Worm (Caenorhabditis elegans): ENCODE measurements around the gene str-166.

The str-166 gene

DNA sequence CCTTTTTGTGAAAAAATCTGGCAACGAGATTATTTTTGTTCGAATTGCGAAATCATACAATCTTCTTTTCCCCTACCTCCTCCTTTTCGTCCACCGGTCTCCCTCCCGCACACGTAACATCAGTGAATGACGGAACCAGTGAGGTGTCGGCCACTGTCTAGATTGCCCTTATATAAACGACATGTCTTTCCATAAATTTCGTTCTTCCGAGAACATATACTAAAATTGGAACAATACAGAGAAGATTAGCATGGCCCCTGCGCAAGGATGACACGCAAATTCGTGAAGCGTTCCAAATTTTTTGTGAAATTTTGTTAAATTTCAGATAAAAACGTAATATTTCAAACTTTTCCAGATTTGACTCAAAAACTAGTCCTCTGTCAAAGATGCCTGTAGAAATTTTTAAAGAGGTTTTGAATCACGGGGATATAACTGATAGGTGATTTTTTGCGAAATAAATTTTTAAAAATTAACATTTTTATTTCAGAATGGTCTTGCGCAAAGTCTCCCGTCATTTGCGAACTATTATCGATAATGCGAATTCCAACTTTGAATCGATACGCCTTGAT is 46.8 kb downstream of the str-166 start (continued):
- no peak; the same call in 1 of the 2 replicates for TF ChIP-seq hsf-1 (GFP tag; IDR thresholded peaks at IDR 0.05)
- TF ChIP-seq hrde-1 (tag; optimal IDR thresholded peaks at IDR 0.05; ENCODE audit: borderline replicate concordance) = no peak
- no peak for TF ChIP-seq mcd-1 (GFP tag; IDR thresholded peaks at IDR 0.05)
- no peak for TF ChIP-seq B0336.3 (GFP tag; IDR thresholded peaks at IDR 0.05)
- no peak for TF ChIP-seq attf-3 (GFP tag; conservative IDR thresholded peaks at IDR 0.05)
- no peak for TF ChIP-seq xnd-1 (tag; optimal IDR thresholded peaks at IDR 0.05)
- no peak for TF ChIP-seq K11D2.4 (GFP tag; IDR thresholded peaks at IDR 0.05)
- no peak for TF ChIP-seq F10E7.11 (tag; optimal IDR thresholded peaks at IDR 0.05)
- no peak for TF ChIP-seq egl-18 (GFP tag; IDR thresholded peaks at IDR 0.05)
- peak; percentile 90 for TF ChIP-seq snpc-3.4 (tag; optimal IDR thresholded peaks at IDR 0.05)
- no peak for TF ChIP-seq ceh-79 (tag; optimal IDR thresholded peaks at IDR 0.05)
- no peak for TF ChIP-seq aptf-2 (GFP tag; conservative IDR thresholded peaks at IDR 0.05)
- TF ChIP-seq lir-1 (GFP tag; conservative IDR thresholded peaks at IDR 0.05) = no peak
- TF ChIP-seq cebp-1 (GFP tag; IDR thresholded peaks at IDR 0.05) = peak; percentile 44; the same call in 1 of the 2 replicates
- TF ChIP-seq cebp-1 (tag; optimal IDR thresholded peaks at IDR 0.05) = no peak
- peak; percentile 45 for TF ChIP-seq fkh-3 (tag; optimal IDR thresholded peaks at IDR 0.05)
- no peak for TF ChIP-seq hlh-26 (GFP tag; conservative IDR thresholded peaks at IDR 0.05)
- peak; percentile 45 for TF ChIP-seq T07F8.4 (tag; optimal IDR thresholded peaks at IDR 0.05)
- peak; percentile 73 for TF ChIP-seq die-1 (tag; optimal IDR thresholded peaks at IDR 0.05)
- no peak for TF ChIP-seq lin-54 (GFP tag; optimal IDR thresholded peaks at IDR 0.05)
- TF ChIP-seq K12H6.12 (tag; optimal IDR thresholded peaks at IDR 0.05) = no peak
- no peak for TF ChIP-seq lag-1 (GFP tag; IDR thresholded peaks at IDR 0.05)
- TF ChIP-seq mes-4 (tag; optimal IDR thresholded peaks at IDR 0.05) = peak; percentile 47
- 0 out of 2 replicates have a peak, but pooled peaks have one; percentile 54 for TF ChIP-seq ztf-25 (GFP tag; IDR thresholded peaks at IDR 0.05)
- no peak for TF ChIP-seq ztf-22 (GFP tag; optimal IDR thresholded peaks at IDR 0.05)
- TF ChIP-seq ztf-28 (GFP tag; IDR thresholded peaks at IDR 0.05) = no peak
- TF ChIP-seq rpc-1 (optimal IDR thresholded peaks at IDR 0.05) = peak; percentile 85
- peak; percentile 84 for TF ChIP-seq rpc-1 (tag; optimal IDR thresholded peaks at IDR 0.05)
- peak; percentile 91 for TF ChIP-seq snpc-4 (GFP tag; optimal IDR thresholded peaks at IDR 0.05)
- peak; percentile 95 to 99 (median 98) for TF ChIP-seq snpc-4 (tag; optimal IDR thresholded peaks at IDR 0.05)
- no peak; the same call in 1 of the 2 replicates for TF ChIP-seq dox-1 (GFP tag; IDR thresholded peaks at IDR 0.05)
- TF ChIP-seq nfyb-1 (GFP tag; IDR thresholded peaks at IDR 0.05) = no peak
- 0 out of 2 replicates have a peak, but pooled peaks have one; percentile 49 for TF ChIP-seq nhr-120 (GFP tag; IDR thresholded peaks at IDR 0.05)
- TF ChIP-seq F39B2.1 (GFP tag; IDR thresholded peaks at IDR 0.05) = no peak
- no peak for TF ChIP-seq ets-4 (GFP tag; optimal IDR thresholded peaks at IDR 0.05)
- TF ChIP-seq nhr-90 (tag; optimal IDR thresholded peaks at IDR 0.05) = peak; percentile 31
- no peak for TF ChIP-seq attf-5 (GFP tag; optimal IDR thresholded peaks at IDR 0.05)
- TF ChIP-seq F57A8.1 (GFP tag; optimal IDR thresholded peaks at IDR 0.05) = no peak
- no peak for TF ChIP-seq nfya-2 (GFP tag; IDR thresholded peaks at IDR 0.05)
- TF ChIP-seq atf-7 (tag; optimal IDR thresholded peaks at IDR 0.05) = no peak
- no peak for TF ChIP-seq ztf-6 (GFP tag; IDR thresholded peaks at IDR 0.05)
- no peak for TF ChIP-seq zim-3 (tag; optimal IDR thresholded peaks at IDR 0.05)
- no peak for TF ChIP-seq F52B5.7 (tag; optimal IDR thresholded peaks at IDR 0.05)
- no peak for TF ChIP-seq lin-35 (GFP tag; optimal IDR thresholded peaks at IDR 0.05)
- no peak for TF ChIP-seq dpl-1 (GFP tag; optimal IDR thresholded peaks at IDR 0.05)
- TF ChIP-seq Y53G8AR.9 (GFP tag; conservative IDR thresholded peaks at IDR 0.05) = no peak
- TF ChIP-seq nhr-179 (tag; optimal IDR thresholded peaks at IDR 0.05) = no peak
- peak; percentile 34 for TF ChIP-seq lsl-1 (GFP tag; optimal IDR thresholded peaks at IDR 0.05)
- TF ChIP-seq B0019.2 (GFP tag; conservative IDR thresholded peaks at IDR 0.05) = no peak

All from whole organism, young adult.